Worm (Caenorhabditis elegans) whole organism, L4 larva: ENCODE data around the gene B0454.6.

Source experiments
- F37D6.2 ChIP-seq: sonication (generic microtip); optimal IDR thresholded peaks from 2 replicates; lab custom pipeline; 2016; ENCODE audit warnings: mild to moderate bottlenecking, missing genetic modification characterization, missing compliant biosample characterization
- F44E2.7 ChIP-seq: fragments of 200-800 bp; sonication (Bioruptor generic); IDR thresholded peaks from 2 replicates; pipeline ENCODE4 v2.1.2; 2022; ENCODE audit warnings: missing genetic modification characterization, missing compliant biosample characterization
- T20F7.1 ChIP-seq: fragments of 200-800 bp; sonication (Bioruptor generic); optimal IDR thresholded peaks from 2 replicates; lab custom pipeline; 2018; ENCODE audit warnings: mild to moderate bottlenecking, missing genetic modification characterization, missing compliant biosample characterization
- Y105C5A.15 ChIP-seq: fragments of 200-800 bp; sonication (Bioruptor generic); IDR thresholded peaks from 2 replicates; pipeline ENCODE4 v1.3.6; 2022; ENCODE audit warnings: missing genetic modification characterization, missing compliant biosample characterization
- Y48G9A.11 ChIP-seq: fragments of 200-800 bp; sonication (Bioruptor generic); IDR thresholded peaks from 2 replicates; pipeline ENCODE4 v1.3.6; 2022; ENCODE audit warnings: missing genetic modification reagents, missing genetic modification characterization, missing compliant biosample characterization
- ZK337.2 ChIP-seq: fragments of 200-800 bp; sonication (Bioruptor generic); IDR thresholded peaks from 2 replicates; pipeline ENCODE4 v1.3.6; 2022; ENCODE audit warnings: missing genetic modification reagents, missing genetic modification characterization, missing compliant biosample characterization
- aha-1 ChIP-seq: fragments of 150-350 bp; peaks from one replicate; lab custom pipeline; 2014; ENCODE audit warnings: missing biosample characterization, missing genetic modification characterization
- arid-1 ChIP-seq: fragments of 200-800 bp; sonication (Bioruptor generic); conservative IDR thresholded peaks from 2 replicates; pipeline ENCODE4 v1.3.6; 2022; ENCODE audit warnings: missing genetic modification reagents, missing genetic modification characterization, missing compliant biosample characterization
- ceh-20 ChIP-seq: fragments of 200-800 bp; sonication (Bioruptor generic); IDR thresholded peaks from 2 replicates; pipeline ENCODE4 v1.3.6; 2022; ENCODE audit warnings: missing genetic modification reagents, missing genetic modification characterization, missing compliant biosample characterization
- ceh-82 ChIP-seq: sonication (generic microtip); optimal IDR thresholded peaks from 2 replicates; lab custom pipeline; 2017; ENCODE audit warnings: missing biosample characterization, missing genetic modification characterization
- ces-1 ChIP-seq: fragments of 150-350 bp; sonication (generic microtip); optimal IDR thresholded peaks from 4 replicates; lab custom pipeline; 2014; ENCODE audit warnings: missing biosample characterization, missing genetic modification reagents, missing genetic modification characterization
- daf-16 ChIP-seq, 3 experiments: sonication (generic microtip); optimal IDR thresholded peaks; 2 replicates each; lab custom pipeline; 2016 to 2017; ENCODE audit warnings: missing genetic modification characterization in 3 of 3, missing genetic modification reagents in 3 of 3, mild to moderate bottlenecking in 2 of 3, missing compliant biosample characterization in 2 of 3, missing biosample characterization in 1 of 3, moderate library complexity in 1 of 3
- dmd-6 ChIP-seq: fragments of 200-800 bp; sonication (Bioruptor generic); IDR thresholded peaks from 2 replicates; pipeline ENCODE4 v1.3.6; 2022; ENCODE audit warnings: missing genetic modification reagents, missing genetic modification characterization, missing compliant biosample characterization
- dmd-8 ChIP-seq: fragments of 200-800 bp; sonication (Bioruptor generic); IDR thresholded peaks from 2 replicates; pipeline ENCODE4 v1.3.6; 2022; ENCODE audit warnings: missing genetic modification characterization, missing compliant biosample characterization
- dmd-9 ChIP-seq: fragments of 200-800 bp; sonication (Bioruptor generic); IDR thresholded peaks from 2 replicates; pipeline ENCODE4 v1.3.6; 2022; ENCODE audit warnings: missing genetic modification reagents, missing genetic modification characterization, missing compliant biosample characterization
- duxl-1 ChIP-seq: sonication (generic microtip); optimal IDR thresholded peaks from 2 replicates; lab custom pipeline; 2016; ENCODE audit warnings: mild to moderate bottlenecking, missing genetic modification characterization, moderate library complexity, missing compliant biosample characterization; ENCODE audit not compliant: poor library complexity
- hlh-11 ChIP-seq: fragments of 200-800 bp; sonication (Bioruptor generic); optimal IDR thresholded peaks from 2 replicates; lab custom pipeline; 2018; ENCODE audit warnings: mild to moderate bottlenecking, missing genetic modification characterization, missing compliant biosample characterization
- hmg-1.1 ChIP-seq: fragments of 200-800 bp; sonication (Bioruptor generic); IDR thresholded peaks from 2 replicates; pipeline ENCODE4 v1.3.6; 2022; ENCODE audit warnings: missing genetic modification reagents, missing genetic modification characterization, missing compliant biosample characterization
- lin-13 ChIP-seq: fragments of 150-350 bp; optimal IDR thresholded peaks from 2 replicates; lab custom pipeline; 2014; ENCODE audit warnings: missing biosample characterization, missing genetic modification reagents, missing genetic modification characterization
- lin-15B ChIP-seq: fragments of 150-350 bp; sonication (generic microtip); optimal IDR thresholded peaks from 3 replicates; lab custom pipeline; 2014; ENCODE audit warnings: missing biosample characterization, missing genetic modification characterization
- lin-29 ChIP-seq: fragments of 200-800 bp; sonication (Bioruptor generic); IDR thresholded peaks from 2 replicates; pipeline ENCODE4 v1.3.6; 2022; ENCODE audit warnings: missing genetic modification reagents, missing genetic modification characterization, missing compliant biosample characterization
- lin-38 ChIP-seq: fragments of 200-800 bp; sonication (Bioruptor generic); IDR thresholded peaks from 2 replicates; pipeline ENCODE4 v1.3.6; 2022; ENCODE audit warnings: missing genetic modification reagents, missing genetic modification characterization, missing compliant biosample characterization
- madf-5 ChIP-seq, 2 experiments: fragments of 200-800 bp; sonication (Bioruptor generic); IDR thresholded peaks; 2 replicates each; pipeline ENCODE4 v1.3.6; 2022; ENCODE audit warnings: missing compliant biosample characterization in 2 of 2, missing genetic modification characterization in 2 of 2
- mdt-29 ChIP-seq: fragments of 200-800 bp; sonication (Bioruptor generic); IDR thresholded peaks from 2 replicates; pipeline ENCODE4 v1.3.6; 2022; ENCODE audit warnings: missing genetic modification reagents, missing genetic modification characterization, missing compliant biosample characterization
- mep-1 ChIP-seq: fragments of 150-350 bp; sonication (generic microtip); optimal IDR thresholded peaks from 3 replicates; lab custom pipeline; 2014; ENCODE audit warnings: missing biosample characterization, missing genetic modification characterization
- nhr-10 ChIP-seq: fragments of 150-350 bp; optimal IDR thresholded peaks from 2 replicates; lab custom pipeline; 2014; ENCODE audit warnings: missing biosample characterization, missing genetic modification characterization
- nhr-102 ChIP-seq: sonication (generic microtip); optimal IDR thresholded peaks from 2 replicates; lab custom pipeline; 2016; ENCODE audit warnings: mild to moderate bottlenecking, missing genetic modification characterization, moderate library complexity, missing compliant biosample characterization
- nhr-28 ChIP-seq: fragments of 150-350 bp; optimal IDR thresholded peaks from 2 replicates; lab custom pipeline; 2014; ENCODE audit warnings: missing biosample characterization, missing genetic modification characterization
- nhr-41 ChIP-seq: fragments of 200-800 bp; sonication (Bioruptor generic); IDR thresholded peaks from 2 replicates; pipeline ENCODE4 v1.3.6; 2022; ENCODE audit warnings: missing genetic modification reagents, missing genetic modification characterization, missing compliant biosample characterization
- nhr-48 ChIP-seq: sonication (generic microtip); optimal IDR thresholded peaks from 2 replicates; lab custom pipeline; 2016; ENCODE audit warnings: mild to moderate bottlenecking, missing genetic modification characterization, missing compliant biosample characterization
- nhr-76 ChIP-seq: fragments of 150-350 bp; optimal IDR thresholded peaks from 2 replicates; lab custom pipeline; 2014; ENCODE audit warnings: missing biosample characterization, missing genetic modification characterization
- nhr-77 ChIP-seq: fragments of 150-350 bp; optimal IDR thresholded peaks from 2 replicates; lab custom pipeline; 2014; ENCODE audit warnings: missing biosample characterization, missing genetic modification characterization
- pqm-1 ChIP-seq: sonication (generic microtip); optimal IDR thresholded peaks from 2 replicates; lab custom pipeline; 2017; ENCODE audit warnings: missing biosample characterization, missing genetic modification characterization
- saeg-2 ChIP-seq: fragments of 200-800 bp; sonication (Bioruptor generic); IDR thresholded peaks from 2 replicates; pipeline ENCODE4 v1.3.6; 2022; ENCODE audit warnings: missing genetic modification reagents, missing genetic modification characterization, missing compliant biosample characterization
- set-16 ChIP-seq: fragments of 200-800 bp; sonication (Bioruptor generic); IDR thresholded peaks from 2 replicates; pipeline ENCODE4 v1.3.6; 2022; ENCODE audit warnings: missing genetic modification reagents, missing genetic modification characterization, missing compliant biosample characterization
- snpc-1.2 ChIP-seq: fragments of 200-800 bp; sonication (Bioruptor generic); IDR thresholded peaks from 2 replicates; pipeline ENCODE4 v1.3.6; 2022; ENCODE audit warnings: missing genetic modification reagents, missing genetic modification characterization, missing compliant biosample characterization
- tra-1 ChIP-seq: fragments of 200-800 bp; sonication (Bioruptor generic); IDR thresholded peaks from 2 replicates; pipeline ENCODE4 v1.3.6; 2022; ENCODE audit warnings: missing genetic modification reagents, missing genetic modification characterization, missing compliant biosample characterization
- unc-39 ChIP-seq: sonication (generic microtip); optimal IDR thresholded peaks from 2 replicates; lab custom pipeline; 2017; ENCODE audit warnings: missing biosample characterization, missing genetic modification characterization
- unc-62 ChIP-seq, 3 experiments: fragments of 150-350 bp in 1 of 3; sonication (generic microtip); optimal IDR thresholded peaks in 2 of 3; peaks in 1 of 3; 1 replicate in 1 of 3; 2 replicates in 2 of 3; lab custom pipeline; 2014 to 2017; ENCODE audit warnings: missing biosample characterization in 3 of 3, missing genetic modification characterization in 3 of 3, missing genetic modification reagents in 3 of 3, missing genotype in 1 of 3
- zag-1 ChIP-seq: fragments of 150-350 bp; optimal IDR thresholded peaks from 2 replicates; lab custom pipeline; 2014; ENCODE audit warnings: missing biosample characterization, missing genetic modification characterization
- zfp-2 ChIP-seq: sonication (generic microtip); optimal IDR thresholded peaks from 2 replicates; lab custom pipeline; 2016; ENCODE audit warnings: mild to moderate bottlenecking, missing genetic modification characterization, missing compliant biosample characterization

The B0454.6 gene

DNA sequence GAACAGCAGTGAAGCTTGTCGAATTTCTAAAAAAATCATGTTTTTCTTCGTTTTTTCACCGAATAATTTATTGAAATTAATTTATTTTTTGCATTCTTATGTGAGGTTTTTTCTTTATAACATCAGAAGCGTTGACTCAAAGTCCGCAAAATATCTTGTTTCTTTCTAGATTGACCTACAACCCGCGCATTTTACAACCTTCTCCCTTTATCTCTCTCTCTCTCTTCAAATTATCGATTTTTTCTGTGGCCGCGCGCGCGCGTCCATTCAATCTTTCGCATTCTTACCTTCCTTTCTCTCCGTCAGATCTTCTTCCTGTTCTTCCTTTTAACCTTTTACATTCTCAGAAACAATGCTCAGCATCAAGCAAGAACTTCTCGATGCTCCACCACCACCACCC, 27.1 kb upstream of the B0454.6 start, which contains the start of gene lido-12:
Gene lido-12 (plus strand): TSS at position 301 of the 400 bp plus-strand sequence.
- TF ChIP-seq F44E2.7 (GFP tag; lab: Robert Waterston, UW) = no peak
- no peak for TF ChIP-seq T20F7.1 (GFP tag; lab: Kevin White, UChicago)
- no peak for TF ChIP-seq daf-16 (GFP tag; optimal IDR thresholded peaks at IDR 0.05; lab: Kevin White, UChicago)
- no peak for TF ChIP-seq daf-16 (tag; optimal IDR thresholded peaks at IDR 0.05; lab: Kevin White, UChicago)
- no peak for TF ChIP-seq tra-1
- no peak for TF ChIP-seq ZK337.2 (GFP tag; lab: Robert Waterston, UW)
- no peak for TF ChIP-seq zfp-2 (tag; lab: Kevin White, UChicago)
- no peak for TF ChIP-seq arid-1 (GFP tag; lab: Robert Waterston, UW)
- TF ChIP-seq lin-29 (GFP tag; lab: Robert Waterston, UW) = no peak
- no peak for TF ChIP-seq nhr-102
- no peak for TF ChIP-seq lin-13
- no peak for TF ChIP-seq Y105C5A.15 (GFP tag; lab: Robert Waterston, UW)

DNA sequence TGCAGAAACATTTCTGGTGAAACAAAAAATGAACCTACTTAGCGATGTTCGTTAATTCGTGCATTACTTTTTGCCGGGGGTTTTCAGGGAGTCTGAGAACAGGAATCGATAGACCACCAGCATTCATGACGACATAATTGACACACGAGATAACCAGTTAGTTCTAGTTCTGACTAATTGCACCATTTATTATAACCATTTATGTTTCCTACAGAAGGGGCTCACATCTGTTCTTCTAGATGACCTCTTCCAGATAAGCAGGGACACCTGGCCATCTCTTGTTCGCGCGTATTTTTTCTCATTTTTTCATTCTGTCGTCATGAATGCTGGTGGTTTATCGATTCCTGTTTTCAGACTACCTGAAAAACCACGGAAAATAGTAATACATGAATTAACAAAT, 24.2 kb upstream of the B0454.6 start, which contains the start of gene sdz-5:
Gene sdz-5 (plus strand): TSS at position 301 of the 400 bp plus-strand sequence.
- TF ChIP-seq nhr-76 (tag; lab: Kevin White, UChicago) = no peak
- TF ChIP-seq saeg-2 (GFP tag; lab: Robert Waterston, UW) = no peak
- TF ChIP-seq snpc-1.2 (GFP tag; lab: Robert Waterston, UW) = no peak
- TF ChIP-seq mep-1 (tag; lab: Kevin White, UChicago) = no peak
- no peak for TF ChIP-seq F37D6.2 (tag; lab: Kevin White, UChicago)
- TF ChIP-seq set-16 (GFP tag; lab: Robert Waterston, UW) = no peak
- no peak for TF ChIP-seq dmd-9

DNA sequence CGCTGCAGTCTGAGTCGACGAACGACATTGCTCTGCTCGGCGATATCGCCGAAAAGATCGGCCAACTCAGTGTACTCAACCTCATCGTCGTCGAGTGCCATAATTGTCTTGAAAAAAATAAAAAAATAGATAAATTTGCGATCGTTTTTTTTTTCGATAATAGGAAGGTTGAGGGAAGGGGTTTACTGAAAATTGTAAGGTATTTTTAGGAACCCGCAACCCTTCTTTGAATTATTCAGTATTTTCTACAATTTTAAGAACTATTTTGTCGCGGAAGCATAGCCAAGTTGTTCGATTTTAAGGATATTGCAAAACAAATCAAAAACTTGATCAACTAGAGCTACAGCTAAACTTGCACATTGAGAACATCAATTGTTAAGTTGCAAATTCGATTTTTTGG, 20.4 kb upstream of the B0454.6 start, which contains the start of gene C41H7.9:
Gene C41H7.9 (minus strand): TSS at position 101 of the 400 bp plus-strand sequence.
- no peak for TF ChIP-seq pqm-1 (tag; lab: Kevin White, UChicago)
- TF ChIP-seq nhr-48 (tag; lab: Kevin White, UChicago) = no peak
- no peak for TF ChIP-seq dmd-6 (GFP tag; lab: Robert Waterston, UW)
- no peak for TF ChIP-seq unc-62 (GFP tag; optimal IDR thresholded peaks at IDR 0.05 in 1 of 2; lab: Kevin White, UChicago)
- no peak for TF ChIP-seq unc-62 (tag; optimal IDR thresholded peaks at IDR 0.05; lab: Kevin White, UChicago)
- no peak for TF ChIP-seq ceh-82 (tag; lab: Kevin White, UChicago)
- no peak for TF ChIP-seq duxl-1 (tag; lab: Kevin White, UChicago)
- TF ChIP-seq unc-39 = no peak
- TF ChIP-seq madf-5 (GFP tag; IDR thresholded peaks at IDR 0.05; lab: Robert Waterston, UW) = no peak
- TF ChIP-seq zag-1 (tag; lab: Kevin White, UChicago) = no peak
- TF ChIP-seq Y48G9A.11 = no peak
- TF ChIP-seq ces-1 (GFP tag; lab: Kevin White, UChicago) = no peak
- TF ChIP-seq mdt-29 (GFP tag; lab: Robert Waterston, UW) = no peak
- no peak for TF ChIP-seq aha-1 (tag; lab: Kevin White, UChicago)
- TF ChIP-seq ZK337.2 (GFP tag; lab: Robert Waterston, UW) = no peak

DNA sequence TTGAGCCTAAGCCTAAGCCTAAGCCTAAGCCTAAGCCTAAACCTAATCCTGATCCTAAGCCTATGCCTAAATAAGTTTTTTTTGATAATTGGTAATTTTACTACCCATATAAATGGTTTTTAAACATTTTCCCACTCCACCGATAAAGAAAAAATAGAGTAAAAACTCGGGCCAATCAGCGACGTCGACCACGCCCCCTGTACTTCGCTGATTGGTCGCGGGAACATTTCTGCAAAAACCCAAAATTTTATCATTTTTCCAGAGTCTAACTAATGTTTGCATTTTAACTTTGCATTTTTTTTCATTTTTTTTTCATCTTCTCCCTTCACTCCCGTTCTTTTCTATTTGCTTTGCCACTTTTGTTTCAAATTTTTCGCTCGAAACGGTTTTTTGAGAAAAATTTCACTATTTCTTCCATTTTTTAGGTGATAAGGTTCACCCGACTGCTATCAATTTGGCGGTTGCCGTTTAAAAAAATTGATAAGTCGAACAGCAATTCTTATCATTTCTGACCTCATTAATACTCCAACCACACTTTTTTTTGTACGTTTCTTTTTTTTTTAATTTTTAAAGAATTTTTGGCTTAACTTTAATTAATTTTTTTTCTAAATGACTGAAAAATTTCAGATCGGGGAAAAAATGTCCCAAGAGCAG, 18.3 kb upstream of the B0454.6 start, which contains the start of gene C41H7.2:
Gene C41H7.2 (plus strand): TSS at position 622 of the 654 bp plus-strand sequence.
- TF ChIP-seq daf-16 (GFP tag; optimal IDR thresholded peaks at IDR 0.05; lab: Kevin White, UChicago) (no peak), daf-16 (tag; optimal IDR thresholded peaks at IDR 0.05; lab: Kevin White, UChicago) (peak; percentile 48), lin-29 (GFP tag; lab: Robert Waterston, UW) (no peak), dmd-8 (no peak), lin-38 (GFP tag; lab: Robert Waterston, UW) (no peak), aha-1 (tag; lab: Kevin White, UChicago) (peak; percentile 24), hlh-11 (tag; lab: Kevin White, UChicago) (peak; percentile 23), nhr-77 (tag; lab: Kevin White, UChicago) (peak; percentile 6), lin-13 (no peak), pqm-1 (tag; lab: Kevin White, UChicago) (peak; percentile 84), nhr-28 (peak; percentile 75), nhr-41 (GFP tag; lab: Robert Waterston, UW) (0 out of 2 replicates have a peak, but pooled peaks have one; percentile 7), lin-15B (tag; lab: Kevin White, UChicago) (no peak), ceh-20 (no peak), dmd-6 (GFP tag; lab: Robert Waterston, UW) (peak; percentile 51; the same call in 1 of the 2 replicates), hmg-1.1 (GFP tag; lab: Robert Waterston, UW) (no peak), nhr-10 (tag; lab: Kevin White, UChicago) (no peak)
